Fruit fly (Drosophila melanogaster): ENCODE data around the gene CG7296.

Gene CG7296

dm6 chr2L:10694053-10694618 lies 7.3 kb upstream of the CG7296 start, which contains the start of gene CG17108:
Gene CG17108 (minus strand): TSS chr2L:10694103.
- TF ChIP-seq CTCF (optimal IDR thresholded peaks at IDR 0.05) = no peak
- no peak for TF ChIP-seq CG8478 (optimal IDR thresholded peaks at IDR 0.05)

DNA sequence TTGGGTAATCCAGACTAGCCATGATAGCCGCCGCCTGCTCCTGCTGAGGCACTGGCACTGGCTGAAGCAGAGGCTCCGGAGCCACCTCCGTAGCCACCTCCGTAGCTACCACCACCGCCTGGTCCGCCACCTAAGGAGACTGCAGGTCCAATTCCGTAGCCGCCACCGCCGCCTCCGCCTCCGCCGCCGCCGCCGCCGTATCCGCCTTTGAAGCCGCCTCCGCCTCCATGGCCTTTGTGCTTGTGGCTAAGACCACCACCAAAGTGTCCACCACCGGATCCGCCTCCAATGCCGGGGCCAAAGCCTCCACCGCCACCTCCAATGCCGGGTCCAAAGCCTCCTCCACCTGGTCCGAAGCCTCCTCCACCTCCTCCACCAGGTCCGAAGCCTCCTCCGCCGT lies 6.2 kb upstream of the CG7296 start:
- TF ChIP-seq CG8478 (optimal IDR thresholded peaks at IDR 0.05) (no peak), CTCF (optimal IDR thresholded peaks at IDR 0.05) (no peak)

DNA sequence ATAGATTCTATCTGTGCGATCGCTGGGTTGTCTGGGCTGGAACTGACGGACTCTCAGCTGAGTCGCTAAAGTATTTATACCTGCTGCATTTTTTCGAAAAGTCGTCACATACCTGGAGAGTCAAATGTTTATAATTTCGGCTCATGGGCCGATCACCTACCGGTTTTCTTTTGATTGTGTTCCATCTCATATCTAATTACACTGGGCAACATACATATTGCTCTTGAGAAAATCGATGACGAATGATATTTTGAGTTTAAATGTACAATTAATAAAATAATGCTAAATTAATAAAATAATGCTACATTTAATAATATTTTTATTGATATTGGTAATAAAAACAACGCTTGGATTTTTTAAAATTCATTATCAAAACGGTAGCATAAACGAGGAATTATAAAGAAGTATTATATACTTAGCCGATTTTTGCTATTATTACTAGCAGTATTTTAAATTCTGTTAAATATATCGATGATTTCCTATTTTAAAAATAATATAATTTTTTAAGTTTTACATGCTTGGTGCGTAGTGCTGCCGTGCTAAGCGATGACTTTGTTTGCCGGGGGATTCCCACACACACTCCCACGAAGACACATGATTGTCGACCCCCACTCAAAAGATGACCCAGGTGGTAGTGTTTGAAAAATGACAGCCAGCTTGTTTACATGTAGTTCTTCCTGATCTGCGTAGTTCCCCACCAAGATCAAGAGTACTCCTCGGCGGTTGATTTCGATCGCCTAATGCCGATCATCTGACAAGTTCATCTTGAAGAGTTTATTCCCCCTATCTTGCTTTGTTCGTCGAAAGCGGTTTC lies 2.6 kb upstream of the CG7296 start, which contains the start of gene CG7294:
CG7294 (minus strand) TSS at position 51 of the 814 bp plus-strand sequence.
- TF ChIP-seq CTCF (optimal IDR thresholded peaks at IDR 0.05) = no peak
- no peak for TF ChIP-seq CG8478 (optimal IDR thresholded peaks at IDR 0.05)

dm6 chr2L:10688764-10689163 lies 1.9 kb upstream of the CG7296 start:
- TF ChIP-seq CTCF (optimal IDR thresholded peaks at IDR 0.05) (no peak), CG8478 (optimal IDR thresholded peaks at IDR 0.05) (no peak)

- TF ChIP-seq CTCF (optimal IDR thresholded peaks at IDR 0.05) = no peak
- TF ChIP-seq CG8478 (optimal IDR thresholded peaks at IDR 0.05) = no peak
These were observed 924 bp upstream of the CG7296 start for dm6 chr2L:10687794-10688185.

DNA sequence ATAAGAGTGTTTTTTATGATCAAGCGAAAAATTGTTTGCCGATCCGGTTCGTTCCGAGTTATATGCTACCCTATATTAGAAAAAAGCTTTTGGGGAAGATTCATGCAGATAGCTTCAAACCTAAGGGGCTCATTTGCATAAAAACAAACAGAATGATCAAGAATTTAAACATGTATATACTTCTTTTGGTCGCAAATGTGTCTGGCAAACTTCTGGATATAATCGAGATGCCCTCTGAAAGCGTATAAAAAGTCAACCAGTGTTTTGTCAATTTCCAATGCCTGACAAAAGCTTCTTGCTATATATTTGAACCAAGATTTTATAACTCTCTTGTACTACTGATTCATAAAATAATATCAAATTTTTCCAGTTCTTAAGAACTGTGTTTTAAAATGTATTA lies 1.2 kb downstream of the CG7296 start:
- no peak for TF ChIP-seq CG8478 (optimal IDR thresholded peaks at IDR 0.05)
- no peak for TF ChIP-seq CTCF (optimal IDR thresholded peaks at IDR 0.05)

DNA sequence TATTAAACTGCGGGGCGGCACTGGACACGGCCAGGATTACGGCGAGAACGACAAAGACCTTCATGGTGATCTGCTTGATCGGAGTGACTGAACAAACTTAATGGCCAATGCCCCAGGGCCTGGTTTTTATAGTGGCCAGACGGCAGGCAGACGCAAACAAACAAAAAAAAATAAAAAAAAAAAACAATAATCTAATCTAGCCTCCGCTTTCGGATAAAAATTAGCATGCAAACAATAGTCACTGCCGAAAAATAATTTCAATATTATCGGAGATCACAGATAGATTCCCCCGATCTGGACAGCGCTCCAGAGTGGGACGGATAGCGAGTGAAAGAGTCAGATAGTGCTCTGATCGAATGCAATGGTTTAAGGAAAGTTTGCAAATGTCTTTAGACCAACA lies 2.6 kb downstream of the CG7296 start, which contains the start of gene CG7299:
CG7299 (minus strand) TSS at position 101 of the 400 bp plus-strand sequence.
- TF ChIP-seq CTCF (optimal IDR thresholded peaks at IDR 0.05) (no peak), CG8478 (optimal IDR thresholded peaks at IDR 0.05) (no peak)

DNA sequence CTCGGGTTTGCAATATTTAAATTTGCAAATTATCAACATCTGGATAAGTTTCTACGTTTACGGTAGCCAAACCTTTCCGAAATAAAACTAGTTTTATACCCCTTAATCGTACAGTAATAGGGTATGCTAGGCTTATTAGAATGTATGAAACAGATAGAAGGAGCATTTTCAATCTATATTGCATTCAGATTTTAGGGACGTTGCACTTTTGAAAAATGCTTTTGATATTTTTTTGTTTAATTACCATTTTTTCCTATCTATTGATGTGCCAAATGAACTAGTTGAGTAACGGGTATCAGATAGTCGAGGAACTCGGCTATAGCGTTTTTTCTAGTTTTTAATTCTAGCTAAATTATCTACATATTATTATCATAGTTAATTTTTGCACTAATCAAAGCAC lies 4.0 kb downstream of the CG7296 start:
- TF ChIP-seq CG8478 (optimal IDR thresholded peaks at IDR 0.05) (no peak), CTCF (optimal IDR thresholded peaks at IDR 0.05) (no peak)

DNA sequence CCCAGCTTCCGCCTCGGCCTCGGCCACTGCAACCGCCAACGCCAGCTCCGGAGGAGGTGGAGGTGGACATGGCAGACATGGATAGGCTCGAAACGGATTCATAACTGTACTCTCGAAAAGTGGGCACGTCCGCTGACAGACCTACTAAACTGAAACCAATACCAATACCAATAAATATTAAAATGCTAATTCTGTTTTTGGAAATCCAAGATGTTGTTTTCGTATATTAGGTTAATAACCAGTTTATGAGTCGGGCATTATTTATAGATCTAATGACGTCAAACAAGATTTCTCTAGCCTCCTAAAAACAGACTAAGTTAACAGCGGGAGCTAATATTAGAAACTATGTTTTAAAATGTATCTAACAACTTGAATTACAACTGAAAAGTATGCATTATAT lies 4.7 kb downstream of the CG7296 start:
- TF ChIP-seq CTCF (optimal IDR thresholded peaks at IDR 0.05) = no peak
- TF ChIP-seq CG8478 (optimal IDR thresholded peaks at IDR 0.05) = no peak

DNA sequence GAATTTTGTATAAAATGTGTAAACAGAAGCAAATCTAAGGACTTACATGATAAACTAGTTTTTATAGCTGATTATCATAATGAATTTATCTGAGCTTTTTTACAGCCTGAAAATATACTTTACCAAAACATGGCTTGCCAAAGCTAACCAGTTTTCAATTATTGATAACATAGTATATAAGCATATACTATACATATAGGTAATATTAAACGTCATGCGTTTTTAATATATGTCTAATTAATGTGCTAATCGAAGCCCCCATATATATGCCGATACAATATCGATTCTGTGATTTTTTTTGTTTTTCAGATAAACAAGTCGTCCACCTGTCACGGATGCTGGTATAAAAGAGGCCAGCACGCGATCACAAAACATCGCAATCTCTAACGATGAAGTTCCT lies 5.3 kb downstream of the CG7296 start, which contains the start of gene CG17107:
CG17107 (plus strand) TSS at position 301 of the 400 bp plus-strand sequence.
- TF ChIP-seq CG8478 (optimal IDR thresholded peaks at IDR 0.05) (no peak), CTCF (optimal IDR thresholded peaks at IDR 0.05) (no peak)

DNA sequence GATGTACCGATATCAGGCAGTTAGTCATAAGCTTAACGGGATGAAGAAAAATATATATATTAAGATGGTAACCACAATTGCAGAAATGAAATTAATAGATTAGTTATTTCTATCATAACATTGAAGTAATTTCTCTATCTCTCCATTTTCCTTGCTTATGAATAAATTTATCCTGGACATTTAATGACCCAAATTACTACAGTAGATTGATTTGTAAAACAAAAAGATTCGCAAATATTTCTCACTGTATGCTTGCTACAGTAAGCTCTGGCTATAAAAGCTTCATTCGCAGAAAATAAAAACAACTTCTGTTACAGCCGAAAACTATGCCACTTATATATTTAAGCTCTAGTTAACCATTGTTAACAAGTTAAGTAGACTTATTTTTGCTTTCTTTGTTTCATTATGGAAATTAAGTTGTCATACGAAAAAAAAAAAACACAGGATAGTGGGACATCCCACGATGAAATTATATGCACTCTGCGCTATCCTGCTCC lies 6.2 kb downstream of the CG7296 start, which contains the start of gene CG17105:
CG17105 (plus strand) TSS at position 447 of the 497 bp plus-strand sequence.
- no peak for TF ChIP-seq CTCF (optimal IDR thresholded peaks at IDR 0.05)
- no peak for TF ChIP-seq CG8478 (optimal IDR thresholded peaks at IDR 0.05)

dm6 chr2L:10679568-10679967 lies 7.3 kb downstream of the CG7296 start:
- no peak for TF ChIP-seq CTCF (optimal IDR thresholded peaks at IDR 0.05)
- TF ChIP-seq CG8478 (optimal IDR thresholded peaks at IDR 0.05) = no peak

dm6 chr2L:10677715-10678088 lies 9.2 kb downstream of the CG7296 start:
- no peak for TF ChIP-seq CTCF (optimal IDR thresholded peaks at IDR 0.05)
- no peak for TF ChIP-seq CG8478 (optimal IDR thresholded peaks at IDR 0.05)

DNA sequence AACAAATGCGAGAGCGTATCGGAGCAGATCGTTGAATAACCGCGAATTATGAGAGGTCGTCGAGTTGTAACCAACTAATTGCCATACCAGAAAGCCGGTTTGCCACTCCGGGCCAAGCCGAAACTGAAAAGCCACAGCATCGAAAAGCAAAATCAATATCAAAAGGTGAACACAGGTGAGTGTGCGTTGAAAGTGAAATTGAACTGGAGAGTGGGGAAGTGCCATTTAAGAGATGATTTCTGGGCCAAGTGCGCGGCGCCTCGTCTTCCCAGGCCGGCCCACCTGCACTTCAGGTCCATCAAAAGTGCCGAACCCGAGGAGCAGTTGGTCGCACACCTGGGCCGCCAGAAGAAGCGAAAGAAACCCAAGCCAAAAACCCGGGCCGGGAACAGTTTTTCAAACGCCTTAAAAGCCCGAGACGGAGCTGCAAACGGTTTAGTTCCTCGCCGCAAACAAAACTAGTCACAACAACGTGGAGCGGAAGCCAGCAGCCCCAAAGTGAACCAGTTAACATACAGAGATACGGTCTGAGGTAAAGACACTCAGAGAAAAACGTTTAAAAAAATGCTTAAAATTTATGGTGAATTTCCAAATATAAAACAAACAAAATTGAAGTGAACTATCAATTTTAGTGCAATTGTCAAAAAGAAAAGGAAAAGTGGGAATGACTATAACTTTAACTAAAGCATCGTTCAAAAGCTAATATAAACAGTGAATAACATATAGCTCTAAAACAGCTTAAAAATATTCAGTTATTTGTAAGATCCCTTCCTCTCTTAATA lies 9.7 kb downstream of the CG7296 start, which contains the start of gene CG17104:
CG17104 (plus strand) TSS at position 266 of the 782 bp plus-strand sequence.
- TF ChIP-seq CG8478 (optimal IDR thresholded peaks at IDR 0.05) = no peak
- TF ChIP-seq CTCF (optimal IDR thresholded peaks at IDR 0.05) = no peak

DNA sequence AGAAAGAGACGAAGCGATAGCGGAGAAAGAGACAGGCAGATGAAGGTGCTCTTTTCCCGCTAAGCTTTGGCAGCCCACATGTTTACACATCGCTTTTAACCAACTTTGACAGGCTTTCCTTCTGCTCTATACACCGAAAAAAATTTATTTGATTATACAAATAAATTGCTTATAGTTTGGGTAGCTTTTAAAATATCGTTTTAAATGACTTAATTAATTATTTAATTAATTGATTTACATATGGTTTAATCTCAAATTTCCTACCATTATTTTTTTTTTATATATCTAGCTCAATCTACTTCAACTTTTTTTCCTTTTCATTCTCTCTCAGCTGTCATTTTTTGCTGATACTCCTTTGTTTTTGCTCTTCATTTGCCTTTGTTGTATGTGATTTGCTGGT lies 13.9 kb downstream of the CG7296 start:
- TF ChIP-seq CG8478 (optimal IDR thresholded peaks at IDR 0.05) = no peak
- TF ChIP-seq CTCF (optimal IDR thresholded peaks at IDR 0.05) = no peak
